Worm (Caenorhabditis elegans) whole organism, midembryonic: ENCODE measurements around the gene K09C8.7.

Experiments used
- T22C8.4 ChIP-seq: fragments of 200-800 bp; sonication (Bioruptor generic); IDR thresholded peaks from 2 replicates; pipeline ENCODE4 v1.3.6; 2022; ENCODE audit warnings: missing genetic modification characterization, missing compliant biosample characterization
- cog-1 ChIP-seq: sonication (generic microtip); optimal IDR thresholded peaks from 2 replicates; lab custom pipeline; 2016; ENCODE audit warnings: missing genetic modification characterization, missing compliant biosample characterization
- flt-1 ChIP-seq: fragments of 200-800 bp; sonication (Bioruptor generic); IDR thresholded peaks from 2 replicates; pipeline ENCODE4 v1.3.6; 2022; ENCODE audit warnings: missing genetic modification characterization, missing compliant biosample characterization
- klf-2 ChIP-seq: fragments of 200-800 bp; sonication (Bioruptor generic); conservative IDR thresholded peaks from 2 replicates; pipeline ENCODE4 v1.3.6; 2022; ENCODE audit warnings: missing genetic modification reagents, missing genetic modification characterization, missing compliant biosample characterization
- med-1 ChIP-seq: sonication (generic microtip); optimal IDR thresholded peaks from 2 replicates; lab custom pipeline; 2017; ENCODE audit warnings: missing genetic modification characterization, mild to moderate bottlenecking, missing compliant biosample characterization, antibody characterized with exemption, missing genetic modification reagents; ENCODE audit not compliant: insufficient read depth
- tab-1 ChIP-seq: fragments of 200-800 bp; sonication (Bioruptor generic); IDR thresholded peaks from 2 replicates; pipeline ENCODE4 v1.3.6; 2022; ENCODE audit warnings: missing genetic modification characterization, missing compliant biosample characterization
- ztf-29 ChIP-seq: fragments of 200-800 bp; sonication (Bioruptor generic); IDR thresholded peaks from 2 replicates; pipeline ENCODE4 v1.3.6; 2022; ENCODE audit warnings: missing genetic modification reagents, missing genetic modification characterization, missing compliant biosample characterization

- TF ChIP-seq klf-2 (GFP tag; lab: Robert Waterston, UW) = no peak
- TF ChIP-seq flt-1 = no peak
- no peak for TF ChIP-seq cog-1 (tag; lab: Kevin White, UChicago)
- no peak for TF ChIP-seq ztf-29 (GFP tag; lab: Robert Waterston, UW)
- no peak for TF ChIP-seq tab-1 (GFP tag; lab: Robert Waterston, UW)
- TF ChIP-seq med-1 (GFP tag; lab: Kevin White, UChicago) = no peak
- no peak for TF ChIP-seq T22C8.4 (GFP tag; lab: Robert Waterston, UW)
Observed at ce11 chrX:10951168-10951567, at the start of gene K09C8.7.
